Worm (Caenorhabditis elegans): ENCODE measurements around the gene C16C8.11.

The C16C8.11 gene

ce11 chrII:3439244-3439698 is 14.2 kb upstream of the C16C8.11 start (continued):
- TF ChIP-seq nhr-27 (tag; optimal IDR thresholded peaks at IDR 0.05) (peak; percentile 69), ztf-26 (tag; optimal IDR thresholded peaks at IDR 0.05) (peak; percentile 84), repo-1 (tag; optimal IDR thresholded peaks at IDR 0.05) (peak; percentile 82), B0035.1 (tag; optimal IDR thresholded peaks at IDR 0.05) (peak; percentile 27), cebp-1 (GFP tag; IDR thresholded peaks at IDR 0.05) (no peak), cebp-1 (tag; optimal IDR thresholded peaks at IDR 0.05) (peak; percentile 76), B0336.3 (GFP tag; IDR thresholded peaks at IDR 0.05) (peak; percentile 84; the same call in 1 of the 2 replicates), nhr-179 (tag; optimal IDR thresholded peaks at IDR 0.05) (no peak), nfyb-1 (GFP tag; IDR thresholded peaks at IDR 0.05) (peak; percentile 88), tbx-9 (tag; optimal IDR thresholded peaks at IDR 0.05; ENCODE audit: borderline replicate concordance) (no peak), pbrm-1 (GFP tag; IDR thresholded peaks at IDR 0.05) (peak; percentile 81), F52B5.7 (tag; optimal IDR thresholded peaks at IDR 0.05) (peak; percentile 8), aptf-3 (GFP tag; IDR thresholded peaks at IDR 0.05) (0 out of 2 replicates have a peak, but pooled peaks have one; percentile 37), ceh-91 (GFP tag; IDR thresholded peaks at IDR 0.05) (0 out of 2 replicates have a peak, but pooled peaks have one; percentile 21), snpc-1.1 (tag; optimal IDR thresholded peaks at IDR 0.05; ENCODE audit: insufficient read depth) (peak; percentile 7), hlh-12 (tag; optimal IDR thresholded peaks at IDR 0.05) (no peak), sptf-2 (GFP tag; optimal IDR thresholded peaks at IDR 0.05) (peak; percentile 73), attf-6 (GFP tag; IDR thresholded peaks at IDR 0.05) (0 out of 2 replicates have a peak, but pooled peaks have one; percentile 39), C06A6.2 (GFP tag; conservative IDR thresholded peaks at IDR 0.05) (peak; percentile 30; the same call in 1 of the 2 replicates), F57C9.4 (tag; optimal IDR thresholded peaks at IDR 0.05) (no peak), madf-10 (tag; optimal IDR thresholded peaks at IDR 0.05) (peak; percentile 55), unc-130 (GFP tag; optimal IDR thresholded peaks at IDR 0.05) (peak; percentile 19), madf-3 (GFP tag; IDR thresholded peaks at IDR 0.05) (no peak), snpc-1.3 (tag; optimal IDR thresholded peaks at IDR 0.05; ENCODE audit: insufficient read depth) (peak; percentile 52), attf-5 (GFP tag; optimal IDR thresholded peaks at IDR 0.05) (peak; percentile 55), madf-8 (GFP tag; conservative IDR thresholded peaks at IDR 0.05) (no peak), dox-1 (GFP tag; IDR thresholded peaks at IDR 0.05) (peak; percentile 92), egl-44 (GFP tag; IDR thresholded peaks at IDR 0.05) (peak; percentile 81; the same call in 1 of the 2 replicates), hlh-26 (GFP tag; conservative IDR thresholded peaks at IDR 0.05) (no peak), ama-1 (optimal IDR thresholded peaks at IDR 0.05) (no peak), ama-1 (GFP tag; optimal IDR thresholded peaks at IDR 0.05) (peak in 1 of 2 experiments; percentile 65), mel-28 (tag; optimal IDR thresholded peaks at IDR 0.05; ENCODE audit: borderline replicate concordance) (no peak)

DNA sequence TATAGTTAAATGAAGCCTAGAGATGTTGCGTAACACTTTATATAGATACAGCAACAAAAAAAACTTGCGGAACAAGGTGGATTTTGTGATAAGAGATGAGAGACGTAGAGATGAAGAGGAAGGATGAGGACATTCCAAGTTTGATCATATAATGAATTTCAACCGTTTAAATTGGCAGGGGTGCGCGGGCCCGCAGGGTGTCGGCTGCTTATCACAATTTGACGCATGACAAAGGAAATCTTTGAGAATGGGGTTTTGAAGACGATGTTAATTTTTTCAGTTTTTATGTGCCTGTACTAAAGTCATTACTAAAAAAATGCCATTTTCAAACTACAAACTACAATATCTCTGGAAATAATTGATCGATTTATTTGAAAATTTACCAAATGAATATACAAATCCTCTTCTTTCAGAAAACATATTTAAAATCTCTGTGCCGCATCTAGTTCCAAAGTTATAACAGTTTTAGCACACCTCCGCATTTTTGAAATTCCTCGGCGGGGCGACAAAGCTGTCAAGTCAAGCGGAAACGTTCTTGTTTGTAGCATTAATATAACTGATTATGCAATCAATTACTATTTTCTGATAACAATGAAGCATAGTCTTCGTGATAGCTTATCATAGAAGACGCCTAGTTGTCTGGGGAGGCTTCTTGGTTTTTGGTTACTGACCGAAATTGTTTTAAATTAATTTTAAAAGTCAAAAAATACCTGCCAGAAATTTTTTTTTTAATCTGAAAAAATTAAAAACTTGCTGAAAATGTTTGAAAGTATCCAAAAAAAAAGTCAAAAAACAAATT is 13.5 kb upstream of the C16C8.11 start:
- no peak for TF ChIP-seq F23B12.7 (tag; optimal IDR thresholded peaks at IDR 0.05; ENCODE audit: insufficient read depth)
- no peak for TF ChIP-seq attf-6 (GFP tag; IDR thresholded peaks at IDR 0.05)
- TF ChIP-seq snpc-1.1 (tag; optimal IDR thresholded peaks at IDR 0.05; ENCODE audit: insufficient read depth) = peak; percentile 29
- TF ChIP-seq zfh-2 (GFP tag; conservative IDR thresholded peaks at IDR 0.05) = no peak
- no peak for TF ChIP-seq snpc-4 (GFP tag; optimal IDR thresholded peaks at IDR 0.05)
- TF ChIP-seq snpc-4 (tag; optimal IDR thresholded peaks at IDR 0.05) = peak in 2 of 4 experiments; percentile 36 to 78
- TF ChIP-seq nhr-90 (tag; optimal IDR thresholded peaks at IDR 0.05) = no peak
- no peak for TF ChIP-seq ceh-58 (GFP tag; IDR thresholded peaks at IDR 0.05)
